Worm (Caenorhabditis elegans): ENCODE measurements around the gene Y37H2A.14.

Y37H2A.14 gene

ce11 chrV:18143445-18143844 is at the start of gene Y37H2A.14:
Gene Y37H2A.14 (plus strand): TSS chrV:18143745.
- TF ChIP-seq unc-30 (tag; optimal IDR thresholded peaks at IDR 0.05), result no peak
- TF ChIP-seq xbp-1 (tag; optimal IDR thresholded peaks at IDR 0.05), result no peak

- TF ChIP-seq irx-1 (tag; optimal IDR thresholded peaks at IDR 0.05) (no peak), unc-130 (tag; optimal IDR thresholded peaks at IDR 0.05) (no peak), lin-13 (GFP tag; optimal IDR thresholded peaks at IDR 0.05) (no peak), sptf-1 (tag; optimal IDR thresholded peaks at IDR 0.05) (no peak), grh-1 (GFP tag; IDR thresholded peaks at IDR 0.05) (no peak), lin-15B (tag; optimal IDR thresholded peaks at IDR 0.05) (no peak)
Observed at ce11 chrV:18093941-18094340, 49.6 kb upstream of the Y37H2A.14 start.

ce11 chrV:18098387-18098786 is 45.2 kb upstream of the Y37H2A.14 start, which contains the start of gene par-4:
Gene par-4 (plus strand): TSS chrV:18098687.
- no peak for TF ChIP-seq snu-23 (GFP tag; optimal IDR thresholded peaks at IDR 0.05)
- TF ChIP-seq ztf-4 (tag; optimal IDR thresholded peaks at IDR 0.05), result no peak
- TF ChIP-seq ceh-8 (GFP tag; optimal IDR thresholded peaks at IDR 0.05), result no peak
- TF ChIP-seq fkh-10 (GFP tag; optimal IDR thresholded peaks at IDR 0.05), result no peak
- no peak for TF ChIP-seq dsc-1 (tag; optimal IDR thresholded peaks at IDR 0.05)
- no peak for TF ChIP-seq nhr-84 (tag; optimal IDR thresholded peaks at IDR 0.05)
- TF ChIP-seq efl-1 (optimal IDR thresholded peaks at IDR 0.05), result no peak
- TF ChIP-seq efl-1 (GFP tag; optimal IDR thresholded peaks at IDR 0.05 in 1 of 2), result peak in 1 of 2 experiments; percentile 3
- TF ChIP-seq fos-1 (tag; optimal IDR thresholded peaks at IDR 0.05), result no peak
- TF ChIP-seq nhr-85 (tag), result peak; percentile 53
- TF ChIP-seq nhr-76 (tag; optimal IDR thresholded peaks at IDR 0.05), result no peak
- no peak for TF ChIP-seq nhr-19 (GFP tag; conservative IDR thresholded peaks at IDR 0.05)
- TF ChIP-seq F16B12.6 (tag; optimal IDR thresholded peaks at IDR 0.05), result no peak

DNA sequence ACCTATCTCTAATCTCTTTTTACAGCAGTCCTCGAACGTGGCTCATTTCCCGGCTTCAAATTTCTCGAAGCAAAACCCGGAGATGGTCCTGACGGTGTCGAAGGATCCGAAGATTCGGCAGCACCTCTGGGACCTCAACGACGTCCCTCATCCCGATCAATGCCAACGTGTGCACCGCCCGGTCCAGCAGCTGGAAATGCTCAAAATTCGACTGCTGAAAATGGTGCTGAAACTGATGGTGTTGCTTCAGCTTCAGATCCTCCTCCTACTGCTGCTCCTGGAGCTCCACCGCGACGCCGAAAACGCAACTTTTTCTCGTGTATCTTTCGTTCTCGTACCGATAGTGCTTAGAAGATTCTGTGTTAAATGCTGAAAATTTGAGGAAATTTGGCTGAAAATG is 37.5 kb upstream of the Y37H2A.14 start:
- no peak for TF ChIP-seq pqm-1 (tag; optimal IDR thresholded peaks at IDR 0.05)
- TF ChIP-seq C16A3.4 (tag; optimal IDR thresholded peaks at IDR 0.05), result no peak
- TF ChIP-seq fkh-4 (tag; optimal IDR thresholded peaks at IDR 0.05; ENCODE audit: borderline replicate concordance), result no peak
- no peak for TF ChIP-seq nhr-84 (tag; optimal IDR thresholded peaks at IDR 0.05)
- no peak for TF ChIP-seq unc-130 (tag; optimal IDR thresholded peaks at IDR 0.05)
- no peak for TF ChIP-seq nhr-12 (tag; optimal IDR thresholded peaks at IDR 0.05)
- no peak for TF ChIP-seq fkh-8 (tag; optimal IDR thresholded peaks at IDR 0.05)
- no peak for TF ChIP-seq lsy-2 (tag; optimal IDR thresholded peaks at IDR 0.05)
- TF ChIP-seq skn-1 (tag; optimal IDR thresholded peaks at IDR 0.05), result no peak
- TF ChIP-seq ceh-8 (GFP tag; optimal IDR thresholded peaks at IDR 0.05), result no peak
- TF ChIP-seq efl-1 (optimal IDR thresholded peaks at IDR 0.05), result no peak
- TF ChIP-seq efl-1 (GFP tag; optimal IDR thresholded peaks at IDR 0.05 in 1 of 2), result no peak
- no peak for TF ChIP-seq nhr-28 (tag; optimal IDR thresholded peaks at IDR 0.05)
- no peak for TF ChIP-seq unc-62 (GFP tag; optimal IDR thresholded peaks at IDR 0.05)
- TF ChIP-seq pag-3 (tag; optimal IDR thresholded peaks at IDR 0.05; ENCODE audit: borderline replicate concordance, insufficient read depth), result no peak
- no peak for TF ChIP-seq ces-1 (GFP tag; optimal IDR thresholded peaks at IDR 0.05)
- no peak for TF ChIP-seq ztf-4 (tag; optimal IDR thresholded peaks at IDR 0.05)
- no peak for TF ChIP-seq nhr-85 (tag)
- no peak for TF ChIP-seq lir-3 (tag; optimal IDR thresholded peaks at IDR 0.05; ENCODE audit: poor library complexity)
- TF ChIP-seq pax-3 (tag; optimal IDR thresholded peaks at IDR 0.05), result no peak
- no peak for TF ChIP-seq zag-1 (tag; optimal IDR thresholded peaks at IDR 0.05)

- TF ChIP-seq mep-1 (tag; optimal IDR thresholded peaks at IDR 0.05) (no peak), unc-98 (GFP tag; IDR thresholded peaks at IDR 0.05) (no peak), efl-1 (optimal IDR thresholded peaks at IDR 0.05) (no peak), efl-1 (GFP tag; optimal IDR thresholded peaks at IDR 0.05 in 1 of 2) (peak in 1 of 2 experiments; percentile 65)
Observed at ce11 chrV:18107969-18108368, 35.6 kb upstream of the Y37H2A.14 start, which contains the start of gene Y37H2A.1. Gene Y37H2A.1 (plus strand): TSS chrV:18108269.

Measured in whole organism, L1 larva.